Fruit fly (Drosophila melanogaster): ENCODE data around the gene CG8188.
A peak's percentile ranks its signal among the peaks of the same experiment; 100 is the strongest.

The CG8188 gene

dm6 chrX:17716814-17717565 is 14.2 kb upstream of the CG8188 start (continued):
- no peak for TF ChIP-seq lmd (GFP tag; IDR thresholded peaks at IDR 0.05)
- TF ChIP-seq CG6175 (GFP tag; IDR thresholded peaks at IDR 0.05): no peak
- no peak for TF ChIP-seq CG9215 (GFP tag; IDR thresholded peaks at IDR 0.05)
- no peak for TF ChIP-seq CG12071 (GFP tag; optimal IDR thresholded peaks at IDR 0.05)
- TF ChIP-seq Chrac-16 (GFP tag; optimal IDR thresholded peaks at IDR 0.05): no peak
- no peak for TF ChIP-seq CG43689 (GFP tag; IDR thresholded peaks at IDR 0.05)
- TF ChIP-seq CG15073 (GFP tag; optimal IDR thresholded peaks at IDR 0.05): no peak
- TF ChIP-seq CG13287 (GFP tag; IDR thresholded peaks at IDR 0.05; ENCODE audit: partially characterized antibody): no peak
- no peak for TF ChIP-seq exex (tag; optimal IDR thresholded peaks at IDR 0.05)
- no peak for TF ChIP-seq CG15479 (GFP tag; optimal IDR thresholded peaks at IDR 0.05)
- no peak for TF ChIP-seq tna (GFP tag; IDR thresholded peaks at IDR 0.05; ENCODE audit: partially characterized antibody)
- no peak for TF ChIP-seq Lhr (GFP tag; optimal IDR thresholded peaks at IDR 0.05)
- no peak for TF ChIP-seq CG7963 (GFP tag; IDR thresholded peaks at IDR 0.05; ENCODE audit: partially characterized antibody)
- TF ChIP-seq CG13123 (GFP tag; optimal IDR thresholded peaks at IDR 0.05): no peak
- no peak for TF ChIP-seq Med (GFP tag)
- TF ChIP-seq CG1647 (GFP tag; optimal IDR thresholded peaks at IDR 0.05): no peak
- no peak for TF ChIP-seq CG7987 (GFP tag; optimal IDR thresholded peaks at IDR 0.05)
- no peak for TF ChIP-seq Bgb (GFP tag; IDR thresholded peaks at IDR 0.05; ENCODE audit: partially characterized antibody)
- TF ChIP-seq CG16779 (GFP tag; IDR thresholded peaks at IDR 0.05): no peak
- no peak for TF ChIP-seq row (GFP tag; IDR thresholded peaks at IDR 0.05)
- TF ChIP-seq CG15601 (tag; optimal IDR thresholded peaks at IDR 0.05): no peak
- TF ChIP-seq twi (tag; optimal IDR thresholded peaks at IDR 0.05): no peak
- TF ChIP-seq seq (GFP tag; IDR thresholded peaks at IDR 0.05): no peak
- no peak for TF ChIP-seq Rfx (GFP tag; IDR thresholded peaks at IDR 0.05)
- TF ChIP-seq CG8944 (GFP tag; optimal IDR thresholded peaks at IDR 0.05): no peak
- no peak for TF ChIP-seq Poxn (GFP tag; IDR thresholded peaks at IDR 0.05)
- peak; percentile 29 for TF ChIP-seq CG17359 (tag; optimal IDR thresholded peaks at IDR 0.05)
- no peak for TF ChIP-seq pho (GFP tag; optimal IDR thresholded peaks at IDR 0.05)
- no peak for TF ChIP-seq CG14441 (GFP tag; IDR thresholded peaks at IDR 0.05)
- no peak for TF ChIP-seq ci (GFP tag; IDR thresholded peaks at IDR 0.05)
- TF ChIP-seq lov (optimal IDR thresholded peaks at IDR 0.05): no peak
- TF ChIP-seq lov (GFP tag; IDR thresholded peaks at IDR 0.05): no peak
- TF ChIP-seq Hmr (GFP tag; optimal IDR thresholded peaks at IDR 0.05): no peak
- no peak for TF ChIP-seq btn (GFP tag; optimal IDR thresholded peaks at IDR 0.05)
- no peak for TF ChIP-seq CG8359 (GFP tag; optimal IDR thresholded peaks at IDR 0.05; ENCODE audit: borderline replicate concordance)
- no peak for TF ChIP-seq Dp (GFP tag; optimal IDR thresholded peaks at IDR 0.05)
- no peak for TF ChIP-seq scrt (GFP tag; optimal IDR thresholded peaks at IDR 0.05)
- TF ChIP-seq CG2889 (GFP tag; IDR thresholded peaks at IDR 0.05): no peak
- TF ChIP-seq CG11560 (tag; IDR thresholded peaks at IDR 0.05): no peak
- TF ChIP-seq CG10431 (GFP tag; optimal IDR thresholded peaks at IDR 0.05): no peak
- no peak for TF ChIP-seq Hsf (GFP tag; optimal IDR thresholded peaks at IDR 0.05)
- TF ChIP-seq nerfin-1 (tag; optimal IDR thresholded peaks at IDR 0.05): peak; percentile 5
- no peak for TF ChIP-seq so (GFP tag; IDR thresholded peaks at IDR 0.05)
- TF ChIP-seq CG34224 (GFP tag; IDR thresholded peaks at IDR 0.05; ENCODE audit: partially characterized antibody): no peak
- TF ChIP-seq sisA (GFP tag; IDR thresholded peaks at IDR 0.05): no peak
- TF ChIP-seq crol (GFP tag; IDR thresholded peaks at IDR 0.05): peak; percentile 91
- no peak for TF ChIP-seq CG10959 (GFP tag; IDR thresholded peaks at IDR 0.05)
- TF ChIP-seq CG32532 (GFP tag; IDR thresholded peaks at IDR 0.05): no peak
- no peak for TF ChIP-seq slbo (GFP tag; IDR thresholded peaks at IDR 0.05)
- no peak for TF ChIP-seq Ets65A (GFP tag)
- no peak for TF ChIP-seq trem (tag; optimal IDR thresholded peaks at IDR 0.05)
